Worm (Caenorhabditis elegans): Measurements from ENCODE around the gene C47G2.3.

DNA sequence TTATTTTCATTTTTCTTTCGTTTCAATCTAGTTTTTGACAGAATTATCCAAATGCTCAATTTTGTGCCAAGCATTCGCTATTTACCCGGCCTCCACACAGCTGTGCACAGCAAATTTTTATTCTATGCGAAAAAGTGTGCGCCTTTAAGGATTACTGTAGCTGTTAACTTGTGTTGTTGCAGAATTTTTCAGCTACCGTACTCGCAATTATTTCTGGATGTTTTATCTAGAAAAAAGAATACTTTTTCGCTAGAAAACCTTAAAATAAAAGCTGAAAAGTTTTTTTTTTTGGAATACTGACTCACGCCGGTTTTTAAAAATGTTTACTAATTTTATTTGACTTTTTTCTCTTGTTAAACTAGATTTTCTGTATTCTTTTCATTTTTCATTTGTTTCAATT lies 48.5 kb downstream of the C47G2.3 start:
- TF ChIP-seq ztf-11 (tag; optimal IDR thresholded peaks at IDR 0.05), result no peak
- no peak for TF ChIP-seq nhr-12 (tag; optimal IDR thresholded peaks at IDR 0.05)
- no peak for TF ChIP-seq pha-4 (tag; optimal IDR thresholded peaks at IDR 0.05)
- TF ChIP-seq zip-8 (tag; optimal IDR thresholded peaks at IDR 0.05), result no peak
- no peak for TF ChIP-seq nhr-237 (tag; optimal IDR thresholded peaks at IDR 0.05)

Measured in whole organism, mixed stage, embryonic.